Fruit fly (Drosophila melanogaster) whole organism, embryonic: ENCODE results near the gene Sld5.

Experiments
- Antp ChIP-seq: fragments of 200-800 bp; sonication (Bioruptor generic); optimal IDR thresholded peaks from 3 replicates; lab custom pipeline; 2016; ENCODE audit warnings: missing biosample characterization, missing genetic modification characterization
- B-H2 ChIP-seq: fragments of 200-800 bp; sonication (Bioruptor generic); optimal IDR thresholded peaks from 2 replicates; lab custom pipeline; 2018; ENCODE audit warnings: missing biosample characterization, mild to moderate bottlenecking, missing genetic modification characterization
- Bgb ChIP-seq: fragments of 200-800 bp; sonication (Bioruptor generic); IDR thresholded peaks from 2 replicates; pipeline ENCODE4 v1.3.6; 2022; ENCODE audit warnings: missing biosample characterization, missing genetic modification characterization; ENCODE audit not compliant: partially characterized antibody
- CG10267 ChIP-seq: fragments of 200-800 bp; sonication (Bioruptor generic); optimal IDR thresholded peaks from 2 replicates; lab custom pipeline; 2018; ENCODE audit warnings: missing biosample characterization, mild to moderate bottlenecking, missing genetic modification characterization, moderate library complexity
- CG11093 ChIP-seq: fragments of 200-800 bp; sonication (Bioruptor generic); IDR thresholded peaks from 3 replicates; pipeline ENCODE4 v1.3.6; 2022; ENCODE audit warnings: missing biosample characterization, missing genetic modification characterization
- CG11723 ChIP-seq: fragments of 200-800 bp; sonication (Bioruptor generic); optimal IDR thresholded peaks from 2 replicates; lab custom pipeline; 2017; ENCODE audit warnings: missing biosample characterization, mild to moderate bottlenecking, missing genetic modification characterization
- CG12155 ChIP-seq: fragments of 200-800 bp; sonication (Bioruptor generic); optimal IDR thresholded peaks from 3 replicates; lab custom pipeline; 2016; ENCODE audit warnings: missing biosample characterization, missing genetic modification characterization
- CG12659 ChIP-seq: fragments of 200-800 bp; sonication (Bioruptor generic); optimal IDR thresholded peaks from 3 replicates; lab custom pipeline; 2017; ENCODE audit warnings: mild to moderate bottlenecking, missing biosample characterization, missing genetic modification reagents, missing genetic modification characterization
- CG12769 ChIP-seq: fragments of 200-800 bp; sonication (Bioruptor generic); optimal IDR thresholded peaks from 2 replicates; lab custom pipeline; 2019; ENCODE audit warnings: missing biosample characterization, mild to moderate bottlenecking, missing genetic modification characterization, moderate library complexity
- CG17186 ChIP-seq: fragments of 200-800 bp; sonication (Bioruptor generic); optimal IDR thresholded peaks from 3 replicates; lab custom pipeline; 2017; ENCODE audit warnings: missing biosample characterization, missing genetic modification reagents, missing genetic modification characterization
- CG17361 ChIP-seq: fragments of 200-800 bp; sonication (Bioruptor generic); IDR thresholded peaks from 3 replicates; pipeline ENCODE4 v1.3.6; 2022; ENCODE audit warnings: missing biosample characterization, missing genetic modification characterization
- CG17385 ChIP-seq: fragments of 200-800 bp; sonication (Bioruptor generic); optimal IDR thresholded peaks from 3 replicates; lab custom pipeline; 2018; ENCODE audit warnings: missing biosample characterization, mild to moderate bottlenecking, missing genetic modification characterization
- CG18011 ChIP-seq: fragments of 200-800 bp; sonication (Bioruptor generic); optimal IDR thresholded peaks from 2 replicates; lab custom pipeline; 2017; ENCODE audit warnings: missing biosample characterization, missing genetic modification characterization, mild to moderate bottlenecking, moderate library complexity, missing genotype
- CG2116 ChIP-seq: fragments of 200-800 bp; sonication (Bioruptor generic); optimal IDR thresholded peaks from 3 replicates; lab custom pipeline; 2018; ENCODE audit warnings: missing biosample characterization, mild to moderate bottlenecking, missing genetic modification characterization
- CG32767 ChIP-seq: fragments of 200-800 bp; sonication (Bioruptor generic); IDR thresholded peaks from 2 replicates; pipeline ENCODE4 v1.3.6; 2022; ENCODE audit warnings: missing biosample characterization, missing genetic modification characterization
- CG3847 ChIP-seq: fragments of 200-800 bp; sonication (Bioruptor generic); IDR thresholded peaks from 2 replicates; pipeline ENCODE4 v1.3.6; 2022; ENCODE audit warnings: missing biosample characterization, missing genetic modification characterization
- CG6689 ChIP-seq: fragments of 200-800 bp; sonication (Bioruptor generic); IDR thresholded peaks from 2 replicates; pipeline ENCODE4 v1.3.6; 2022; ENCODE audit warnings: missing biosample characterization, missing genetic modification characterization
- CG8290 ChIP-seq, 3 experiments: fragments of 200-800 bp; sonication (Bioruptor generic); optimal IDR thresholded peaks; 2 replicates each; lab custom pipeline; 2016 to 2019; ENCODE audit warnings: missing biosample characterization in 3 of 3, missing genetic modification characterization in 3 of 3, mild to moderate bottlenecking in 2 of 3, moderate library complexity in 1 of 3
- Dad ChIP-seq: fragments of 200-800 bp; sonication (Bioruptor generic); optimal IDR thresholded peaks from 3 replicates; lab custom pipeline; 2016; ENCODE audit warnings: missing biosample characterization, missing genetic modification characterization
- E2f1 ChIP-seq: fragments of 200-800 bp; sonication (Bioruptor generic); IDR thresholded peaks from 2 replicates; pipeline ENCODE4 v1.3.6; 2022; ENCODE audit warnings: missing biosample characterization, missing genetic modification characterization
- Ets65A ChIP-seq: fragments of 200-800 bp; sonication (Bioruptor generic); peaks from one replicate; lab custom pipeline; 2016; ENCODE audit warnings: missing biosample characterization, missing genetic modification characterization
- Hand ChIP-seq: fragments of 200-800 bp; sonication (Bioruptor generic); optimal IDR thresholded peaks from 2 replicates; lab custom pipeline; 2017; ENCODE audit warnings: mild to moderate bottlenecking, missing biosample characterization, missing genetic modification reagents, missing genetic modification characterization
- HmgZ ChIP-seq: fragments of 200-800 bp; sonication (Bioruptor generic); optimal IDR thresholded peaks from 2 replicates; lab custom pipeline; 2018; ENCODE audit warnings: missing biosample characterization, mild to moderate bottlenecking, missing genetic modification characterization
- Hmx ChIP-seq: fragments of 200-800 bp; sonication (Bioruptor generic); optimal IDR thresholded peaks from 2 replicates; lab custom pipeline; 2016; ENCODE audit warnings: missing biosample characterization, missing genetic modification characterization
- Meics ChIP-seq: fragments of 200-800 bp; sonication (Bioruptor generic); optimal IDR thresholded peaks from 2 replicates; lab custom pipeline; 2017; ENCODE audit warnings: missing biosample characterization, mild to moderate bottlenecking, missing genetic modification characterization
- Nf-YC ChIP-seq: fragments of 200-800 bp; optimal IDR thresholded peaks from 3 replicates; lab custom pipeline; 2019; ENCODE audit warnings: missing biosample characterization, mild to moderate bottlenecking, missing genetic modification characterization, moderate library complexity
- PHDP ChIP-seq: fragments of 200-800 bp; sonication (Bioruptor generic); optimal IDR thresholded peaks from 3 replicates; lab custom pipeline; 2018; ENCODE audit warnings: missing biosample characterization, mild to moderate bottlenecking, missing genetic modification characterization, moderate library complexity
- Ptx1 ChIP-seq: fragments of 200-800 bp; sonication (Bioruptor generic); IDR thresholded peaks from 2 replicates; pipeline ENCODE4 v1.3.6; 2022; ENCODE audit warnings: missing biosample characterization, missing genetic modification characterization
- Ssrp ChIP-seq: fragments of 200-800 bp; sonication (Bioruptor generic); optimal IDR thresholded peaks from 2 replicates; lab custom pipeline; 2018; ENCODE audit warnings: missing biosample characterization, mild to moderate bottlenecking, missing genetic modification characterization, moderate library complexity
- Trl ChIP-seq, 3 experiments: fragments of >200 bp in 2 of 3; fragments of 200-800 bp in 1 of 3; sonication (Bioruptor generic) in 1 of 3; optimal IDR thresholded peaks; 2 replicates in 1 of 3; 3 replicates in 2 of 3; lab custom pipeline; 2016 to 2017; ENCODE audit warnings: missing biosample characterization in 1 of 3, missing genetic modification characterization in 1 of 3
- Xbp1 ChIP-seq: fragments of 200-800 bp; sonication (Bioruptor generic); optimal IDR thresholded peaks from 3 replicates; lab custom pipeline; 2016; ENCODE audit warnings: missing biosample characterization, mild to moderate bottlenecking, missing genetic modification characterization
- ap ChIP-seq: fragments of 200-800 bp; sonication (Bioruptor generic); IDR thresholded peaks from 2 replicates; pipeline ENCODE4 v1.3.6; 2022; ENCODE audit warnings: missing biosample characterization, missing genetic modification characterization
- bcd ChIP-seq: fragments of 200-800 bp; sonication (Bioruptor generic); optimal IDR thresholded peaks from 2 replicates; lab custom pipeline; 2017; ENCODE audit warnings: missing biosample characterization, mild to moderate bottlenecking, missing genetic modification characterization
- chinmo ChIP-seq: fragments of 200-800 bp; sonication (Bioruptor generic); IDR thresholded peaks from 4 replicates; pipeline ENCODE4 v1.3.6; 2022; ENCODE audit warnings: missing biosample characterization, missing genetic modification characterization; ENCODE audit not compliant: partially characterized antibody
- fu2 ChIP-seq: fragments of 200-800 bp; sonication (Bioruptor generic); optimal IDR thresholded peaks from 2 replicates; lab custom pipeline; 2016; ENCODE audit warnings: missing biosample characterization, missing genetic modification characterization
- jumu ChIP-seq: fragments of 200-800 bp; sonication (Bioruptor generic); optimal IDR thresholded peaks from 3 replicates; lab custom pipeline; 2016; ENCODE audit warnings: missing biosample characterization, missing genetic modification characterization
- mld ChIP-seq: fragments of 200-800 bp; sonication (Bioruptor generic); IDR thresholded peaks from 3 replicates; pipeline ENCODE4 v1.3.6; 2022; ENCODE audit warnings: missing biosample characterization, missing genetic modification characterization; ENCODE audit not compliant: partially characterized antibody
- run ChIP-seq: fragments of 200-800 bp; sonication (Bioruptor generic); optimal IDR thresholded peaks from 3 replicates; lab custom pipeline; 2018; ENCODE audit warnings: missing biosample characterization, mild to moderate bottlenecking, missing genetic modification characterization
- slbo ChIP-seq: fragments of 200-800 bp; sonication (Bioruptor generic); IDR thresholded peaks from 2 replicates; pipeline ENCODE4 v1.3.6; 2022; ENCODE audit warnings: missing biosample characterization, missing genetic modification characterization
- stwl ChIP-seq: fragments of 200-800 bp; sonication (Bioruptor generic); optimal IDR thresholded peaks from 3 replicates; lab custom pipeline; 2018; ENCODE audit warnings: missing biosample characterization, mild to moderate bottlenecking, missing genetic modification characterization, moderate library complexity
- zfh2 ChIP-seq: fragments of 200-800 bp; sonication (Bioruptor generic); optimal IDR thresholded peaks from 2 replicates; lab custom pipeline; 2016; ENCODE audit warnings: missing biosample characterization, missing genetic modification characterization

Gene Sld5

dm6 chr3R:26056381-26056780 lies at the start of gene Sld5, which contains the start of gene CG14543 (continued):
- peak; percentile 28 for TF ChIP-seq fu2
- peak; percentile 4 for TF ChIP-seq zfh2 (GFP tag; lab: Kevin White, UChicago)
- TF ChIP-seq CG11723 (GFP tag; lab: Kevin White, UChicago) = no peak
- TF ChIP-seq Meics (GFP tag; lab: Kevin White, UChicago) = peak; percentile 15
- no peak for TF ChIP-seq Ptx1 (GFP tag; lab: Robert Waterston, UW)
- no peak for TF ChIP-seq CG32767
- peak; percentile 19; the same call in 1 of the 2 replicates for TF ChIP-seq slbo (GFP tag; lab: Robert Waterston, UW)
- peak; percentile 36; the same call in 1 of the 2 replicates for TF ChIP-seq Bgb (GFP tag; lab: Robert Waterston, UW)
- TF ChIP-seq CG11093 (GFP tag; lab: Robert Waterston, UW) = no peak
- TF ChIP-seq CG12155 (GFP tag; lab: Kevin White, UChicago) = peak; percentile 12
- no peak for TF ChIP-seq run (tag; lab: Kevin White, UChicago)
- peak; percentile 35 for TF ChIP-seq B-H2 (GFP tag; lab: Kevin White, UChicago)
- TF ChIP-seq Antp (GFP tag; lab: Kevin White, UChicago) = peak; percentile 39
- no peak for TF ChIP-seq ap (GFP tag; lab: Robert Waterston, UW)
- no peak for TF ChIP-seq PHDP (tag; lab: Kevin White, UChicago)
- peak; percentile 27; the same call in 1 of the 2 replicates for TF ChIP-seq CG6689 (GFP tag; lab: Robert Waterston, UW)
- 0 out of 3 replicates have a peak, but pooled peaks have one; percentile 14 for TF ChIP-seq CG17361 (GFP tag; lab: Robert Waterston, UW)
- peak; percentile 38 for TF ChIP-seq HmgZ (tag; lab: Kevin White, UChicago)
- TF ChIP-seq Xbp1 (GFP tag; lab: Kevin White, UChicago) = peak; percentile 27
- TF ChIP-seq Trl (optimal IDR thresholded peaks at IDR 0.05; lab: Kevin White, UChicago) = no peak
- peak; percentile 30 for TF ChIP-seq Trl (GFP tag; optimal IDR thresholded peaks at IDR 0.05; lab: Kevin White, UChicago)
- 0 out of 3 replicates have a peak, but pooled peaks have one; percentile 9 for TF ChIP-seq mld (GFP tag; lab: Robert Waterston, UW)
- TF ChIP-seq CG17186 = no peak
- TF ChIP-seq CG18011 (GFP tag; lab: Kevin White, UChicago) = peak; percentile 11
- TF ChIP-seq Hand (GFP tag; lab: Kevin White, UChicago) = no peak
- no peak for TF ChIP-seq Dad (GFP tag; lab: Kevin White, UChicago)
- peak; percentile 69 for TF ChIP-seq stwl
- no peak for TF ChIP-seq Hmx (GFP tag; lab: Kevin White, UChicago)
- TF ChIP-seq E2f1 = peak; percentile 42; the same call in 1 of the 2 replicates
- TF ChIP-seq chinmo = no peak
- TF ChIP-seq Ets65A (GFP tag; lab: Kevin White, UChicago) = peak; percentile 90
- TF ChIP-seq CG10267 (tag; lab: Kevin White, UChicago) = peak; percentile 88
- TF ChIP-seq Nf-YC (tag; lab: Kevin White, UChicago) = peak; percentile 12
- TF ChIP-seq CG12659 (GFP tag; lab: Kevin White, UChicago) = peak; percentile 39
- TF ChIP-seq bcd (GFP tag; lab: Kevin White, UChicago) = peak; percentile 6
- TF ChIP-seq CG17385 (GFP tag; lab: Kevin White, UChicago) = peak; percentile 45
- TF ChIP-seq CG8290 (GFP tag; optimal IDR thresholded peaks at IDR 0.05; lab: Kevin White, UChicago) = no peak
- TF ChIP-seq CG8290 (tag; optimal IDR thresholded peaks at IDR 0.05; lab: Kevin White, UChicago) = peak in 1 of 2 experiments; percentile 36
- TF ChIP-seq jumu (GFP tag; lab: Kevin White, UChicago) = no peak
- TF ChIP-seq CG3847 = 0 out of 2 replicates have a peak, but pooled peaks have one; percentile 17
- TF ChIP-seq CG12769 (tag; lab: Kevin White, UChicago) = peak; percentile 17
- TF ChIP-seq CG2116 (GFP tag; lab: Kevin White, UChicago) = peak; percentile 14
- no peak for TF ChIP-seq Ssrp
